Worm (Caenorhabditis elegans): ENCODE data around the gene F53C3.6.

ce11 chrII:3933640-3934039, 35.7 kb downstream of the F53C3.6 start, which contains the start of gene Y14H12B.2:
- TF ChIP-seq pha-4 (GFP tag; IDR thresholded peaks at IDR 0.05) (no peak), pha-4 (tag; optimal IDR thresholded peaks at IDR 0.05) (no peak), jun-1 (tag; optimal IDR thresholded peaks at IDR 0.05) (no peak), ztf-11 (tag; optimal IDR thresholded peaks at IDR 0.05) (no peak), lsy-2 (tag; optimal IDR thresholded peaks at IDR 0.05) (no peak)
